Worm (Caenorhabditis elegans) whole organism, young adult: Measurements from ENCODE around the gene pkd-2.

Experiments
- F52B5.7 ChIP-seq: sonication (generic microtip); optimal IDR thresholded peaks from 2 replicates; lab custom pipeline; 2016; ENCODE audit warnings: mild to moderate bottlenecking, missing genetic modification characterization, missing compliant biosample characterization
- hsf-1 ChIP-seq: fragments of 200-800 bp; sonication (Bioruptor generic); IDR thresholded peaks from 2 replicates; pipeline ENCODE4 v1.3.6; 2022; ENCODE audit warnings: missing genetic modification reagents, missing genetic modification characterization, missing compliant biosample characterization
- pbrm-1 ChIP-seq: fragments of 200-800 bp; sonication (Bioruptor generic); IDR thresholded peaks from 2 replicates; pipeline ENCODE4 v1.3.6; 2022; ENCODE audit warnings: missing genetic modification reagents, missing genetic modification characterization, missing compliant biosample characterization
- pha-4 ChIP-seq: fragments of 150-350 bp; sonication (generic microtip); optimal IDR thresholded peaks from 2 replicates; lab custom pipeline; 2014; ENCODE audit warnings: missing biosample characterization, missing genetic modification reagents, missing genetic modification characterization
- snpc-1.1 ChIP-seq: sonication (generic microtip); optimal IDR thresholded peaks from 2 replicates; lab custom pipeline; 2017; ENCODE audit warnings: missing genetic modification characterization, mild to moderate bottlenecking, missing compliant biosample characterization, antibody characterized with exemption, moderate library complexity, missing genotype, missing genetic modification reagents; ENCODE audit not compliant: insufficient read depth

- TF ChIP-seq pha-4 (tag; lab: Kevin White, UChicago) (no peak), F52B5.7 (tag; lab: Kevin White, UChicago) (no peak), pbrm-1 (GFP tag; lab: Robert Waterston, UW) (no peak), hsf-1 (no peak), snpc-1.1 (tag; lab: Kevin White, UChicago) (no peak)
Measured at ce11 chrIV:15235856-15236255, 1.1 kb upstream of the pkd-2 start, which contains the start of gene lgc-52.
